Fruit fly (Drosophila melanogaster): ENCODE data around the gene CG14968.

CG14968 gene

dm6 chr3L:3338028-3338855 lies 35.3 kb upstream of the CG14968 start:
- TF ChIP-seq pan (optimal IDR thresholded peaks at IDR 0.05) = no peak
- TF ChIP-seq EcR (GFP tag; optimal IDR thresholded peaks at IDR 0.05) = no peak
- TF ChIP-seq usp (GFP tag; optimal IDR thresholded peaks at IDR 0.05) = no peak
- TF ChIP-seq Dll (optimal IDR thresholded peaks at IDR 0.05) = no peak
- TF ChIP-seq CG8478 (optimal IDR thresholded peaks at IDR 0.05) = no peak
- TF ChIP-seq psq (optimal IDR thresholded peaks at IDR 0.05) = no peak

DNA sequence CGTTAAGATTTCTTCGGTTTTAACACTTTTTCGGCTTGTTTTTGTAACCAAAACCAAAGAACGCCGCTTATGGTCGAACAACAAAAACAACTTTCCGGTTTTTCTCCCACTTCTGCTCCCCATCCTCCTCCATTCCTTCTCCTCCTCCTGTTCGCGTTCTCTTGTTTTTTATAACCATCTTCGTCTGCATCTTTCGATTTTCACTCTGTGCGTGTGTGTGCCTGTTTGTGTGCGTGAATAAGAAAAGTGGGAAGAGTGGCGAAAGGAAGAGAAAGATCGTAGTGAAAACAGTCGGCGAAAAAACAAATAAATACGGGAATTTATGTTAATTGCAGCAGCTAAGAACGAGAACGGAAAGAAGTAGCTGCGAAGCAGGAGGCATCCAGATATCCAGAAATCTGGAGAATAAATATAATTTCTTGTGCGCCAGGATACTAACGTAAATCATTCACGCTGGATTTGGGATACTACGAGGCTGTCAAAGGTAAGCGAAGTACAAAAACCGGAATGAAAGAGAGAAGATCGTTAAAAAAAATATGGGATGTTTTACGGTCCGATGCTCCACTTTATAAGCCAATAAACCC lies 34.5 kb upstream of the CG14968 start:
- TF ChIP-seq CG8478 (optimal IDR thresholded peaks at IDR 0.05) (no peak), Dll (optimal IDR thresholded peaks at IDR 0.05) (no peak), EcR (GFP tag; optimal IDR thresholded peaks at IDR 0.05) (no peak)

DNA sequence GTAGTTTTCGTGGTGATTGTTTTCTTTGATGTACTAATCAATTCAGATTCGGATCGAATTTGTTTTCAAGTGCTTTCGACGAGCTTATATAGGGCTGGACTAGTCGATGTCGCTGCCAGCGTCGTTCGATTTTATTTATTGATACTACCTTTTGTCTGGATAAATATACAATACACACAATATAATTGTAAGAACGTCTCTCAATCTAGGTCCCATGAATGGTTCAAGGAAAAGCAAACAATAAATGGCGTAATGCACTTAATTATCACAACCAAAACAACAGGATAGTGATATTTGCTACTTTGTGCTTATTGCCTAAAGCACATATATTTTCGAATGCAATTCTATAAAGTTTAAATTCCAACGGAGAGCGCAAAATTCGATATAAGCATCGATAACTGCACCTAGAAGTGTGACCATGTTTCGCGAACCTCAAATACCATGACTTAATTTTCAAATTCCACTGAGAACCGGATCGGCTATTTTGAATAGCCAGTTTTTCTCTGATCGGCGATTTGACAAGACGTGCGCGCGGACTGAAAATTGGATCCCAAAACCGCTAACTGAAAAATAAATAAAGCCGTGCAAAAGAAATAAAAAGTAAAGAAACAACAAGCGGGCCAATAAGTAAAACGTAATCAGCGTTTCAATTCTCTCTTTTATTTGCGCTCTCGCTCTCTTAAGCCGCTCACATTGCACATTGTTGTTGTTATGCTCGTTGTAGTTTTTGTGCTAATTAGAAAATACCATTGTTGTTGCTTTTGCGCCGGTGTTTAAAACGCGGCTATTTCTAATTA lies 33.7 kb upstream of the CG14968 start, which contains the start of the genes Drsl6 and kst:
Gene Drsl6 (minus strand): TSS at position 51 of the 797 bp plus-strand sequence.
Gene kst (plus strand): TSS at position 493 of the 797 bp plus-strand sequence.
- TF ChIP-seq CG8478 (optimal IDR thresholded peaks at IDR 0.05) (no peak), Dll (optimal IDR thresholded peaks at IDR 0.05) (no peak), pan (optimal IDR thresholded peaks at IDR 0.05) (no peak), usp (GFP tag; optimal IDR thresholded peaks at IDR 0.05) (no peak), psq (optimal IDR thresholded peaks at IDR 0.05) (no peak), EcR (GFP tag; optimal IDR thresholded peaks at IDR 0.05) (no peak)

DNA sequence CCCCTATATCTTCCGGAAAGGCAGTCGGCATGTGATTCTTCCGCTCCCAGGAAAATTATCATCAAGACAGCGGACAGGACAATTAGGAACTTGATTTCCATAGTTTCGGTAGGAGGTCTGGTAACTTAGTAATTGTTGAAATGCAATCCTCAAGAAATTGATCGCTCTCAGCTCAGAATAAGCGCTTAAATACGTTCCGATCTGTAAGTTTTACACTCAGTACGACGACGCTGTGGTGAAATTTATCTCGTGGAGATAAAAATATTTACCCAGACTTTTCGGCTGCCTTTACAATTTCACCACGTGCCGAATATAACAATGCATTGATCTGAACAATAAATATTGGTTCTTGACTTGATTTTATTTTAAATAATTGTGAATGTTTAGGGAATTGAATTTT lies 32.8 kb upstream of the CG14968 start, which contains the start of gene Drsl1:
Gene Drsl1 (minus strand): TSS at position 101 of the 400 bp plus-strand sequence.
- TF ChIP-seq Dll (optimal IDR thresholded peaks at IDR 0.05) (no peak), CG8478 (optimal IDR thresholded peaks at IDR 0.05) (no peak), psq (optimal IDR thresholded peaks at IDR 0.05) (no peak), usp (GFP tag; optimal IDR thresholded peaks at IDR 0.05) (no peak), EcR (GFP tag; optimal IDR thresholded peaks at IDR 0.05) (no peak), pan (optimal IDR thresholded peaks at IDR 0.05) (no peak)

DNA sequence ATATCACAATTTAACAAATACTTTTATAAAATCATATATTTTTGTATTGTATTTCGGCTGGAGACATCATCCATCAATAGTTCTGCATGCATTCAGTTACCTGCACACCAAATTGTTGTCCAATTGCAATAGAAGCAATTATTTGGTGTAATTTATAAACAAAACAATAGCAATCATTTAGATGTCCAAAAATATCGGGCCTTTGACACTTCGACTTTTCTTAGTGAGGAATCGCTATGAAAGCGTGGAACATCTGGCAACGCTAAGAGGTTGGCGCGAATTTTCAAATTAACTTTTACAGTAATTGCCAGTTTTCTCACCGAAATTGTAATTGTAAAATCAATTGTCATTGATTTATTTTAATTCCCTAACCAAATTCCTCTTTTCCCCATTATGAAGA lies 31.9 kb upstream of the CG14968 start, which contains the start of gene CG14969:
Gene CG14969 (minus strand): TSS at position 195 of the 400 bp plus-strand sequence.
- TF ChIP-seq EcR (GFP tag; optimal IDR thresholded peaks at IDR 0.05) (no peak), Dll (optimal IDR thresholded peaks at IDR 0.05) (no peak), psq (optimal IDR thresholded peaks at IDR 0.05) (no peak), pan (optimal IDR thresholded peaks at IDR 0.05) (no peak), usp (GFP tag; optimal IDR thresholded peaks at IDR 0.05) (no peak), CG8478 (optimal IDR thresholded peaks at IDR 0.05) (no peak)

dm6 chr3L:3329763-3330162 lies 26.9 kb upstream of the CG14968 start, which contains the start of gene CG14961:
Gene CG14961, plus strand, starts transcription at chr3L:3330063.
- TF ChIP-seq psq (optimal IDR thresholded peaks at IDR 0.05) = no peak
- TF ChIP-seq CG8478 (optimal IDR thresholded peaks at IDR 0.05) = no peak
- no peak for TF ChIP-seq Dll (optimal IDR thresholded peaks at IDR 0.05)
- TF ChIP-seq pan (optimal IDR thresholded peaks at IDR 0.05) = no peak
- no peak for TF ChIP-seq usp (GFP tag; optimal IDR thresholded peaks at IDR 0.05)
- TF ChIP-seq EcR (GFP tag; optimal IDR thresholded peaks at IDR 0.05) = no peak

dm6 chr3L:3328771-3329170 lies 25.9 kb upstream of the CG14968 start, which contains the start of gene Strip:
Gene Strip, minus strand, starts transcription at chr3L:3328871.
- TF ChIP-seq pan (optimal IDR thresholded peaks at IDR 0.05) (no peak), CG8478 (optimal IDR thresholded peaks at IDR 0.05) (no peak), usp (GFP tag; optimal IDR thresholded peaks at IDR 0.05) (no peak), EcR (GFP tag; optimal IDR thresholded peaks at IDR 0.05) (no peak), psq (optimal IDR thresholded peaks at IDR 0.05) (no peak), Dll (optimal IDR thresholded peaks at IDR 0.05) (no peak)

dm6 chr3L:3325925-3326903 lies 23.3 kb upstream of the CG14968 start, which contains the start of gene Gtpx:
Gene Gtpx, plus strand, starts transcription at chr3L:3326265.
- TF ChIP-seq usp (GFP tag; optimal IDR thresholded peaks at IDR 0.05) = no peak

DNA sequence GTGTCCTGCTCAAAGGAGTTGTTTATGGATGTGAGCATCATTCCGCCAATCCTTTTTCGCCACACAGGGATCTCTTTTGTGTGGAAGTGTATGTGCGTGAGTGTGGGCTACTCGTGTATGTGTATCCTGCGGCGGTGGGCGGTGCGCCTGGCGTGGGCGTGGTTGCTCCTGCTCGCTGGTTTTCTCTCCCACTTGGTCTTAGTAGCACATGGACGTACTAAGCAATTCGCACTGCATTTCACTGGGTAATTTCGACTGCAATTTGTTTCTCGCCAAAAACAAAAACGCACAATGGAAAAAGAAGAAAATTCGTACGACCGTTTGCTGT lies 22.6 kb upstream of the CG14968 start:
- TF ChIP-seq pan (optimal IDR thresholded peaks at IDR 0.05) (no peak), Dll (optimal IDR thresholded peaks at IDR 0.05) (no peak), EcR (GFP tag; optimal IDR thresholded peaks at IDR 0.05) (no peak), CG8478 (optimal IDR thresholded peaks at IDR 0.05) (no peak), psq (optimal IDR thresholded peaks at IDR 0.05) (no peak), usp (GFP tag; optimal IDR thresholded peaks at IDR 0.05) (no peak)

dm6 chr3L:3319992-3320732 lies 17.2 kb upstream of the CG14968 start:
- TF ChIP-seq Dll (optimal IDR thresholded peaks at IDR 0.05) = no peak
- no peak for TF ChIP-seq pan (optimal IDR thresholded peaks at IDR 0.05)
- TF ChIP-seq EcR (GFP tag; optimal IDR thresholded peaks at IDR 0.05) = no peak
- TF ChIP-seq psq (optimal IDR thresholded peaks at IDR 0.05) = no peak
- no peak for TF ChIP-seq usp (GFP tag; optimal IDR thresholded peaks at IDR 0.05)
- no peak for TF ChIP-seq CG8478 (optimal IDR thresholded peaks at IDR 0.05)
